Worm (Caenorhabditis elegans) whole organism, late embryonic: ENCODE data around the gene far-5.

ENCODE experiments used
- K02D7.2 ChIP-seq: sonication (generic microtip); optimal IDR thresholded peaks from 2 replicates; lab custom pipeline; 2017; ENCODE audit warnings: mild to moderate bottlenecking, missing genetic modification characterization, missing compliant biosample characterization
- ceh-22 ChIP-seq: sonication (generic microtip); optimal IDR thresholded peaks from 2 replicates; lab custom pipeline; 2017; ENCODE audit warnings: missing biosample characterization, missing genetic modification characterization
- ceh-24 ChIP-seq: sonication (generic microtip); optimal IDR thresholded peaks from 2 replicates; lab custom pipeline; 2016; ENCODE audit warnings: mild to moderate bottlenecking, missing genetic modification characterization, missing compliant biosample characterization
- nhr-11 ChIP-seq: fragments of 150-350 bp; optimal IDR thresholded peaks from 2 replicates; lab custom pipeline; 2014; ENCODE audit warnings: missing biosample characterization, missing genetic modification characterization
- nhr-232 ChIP-seq: sonication (generic microtip); optimal IDR thresholded peaks from 2 replicates; lab custom pipeline; 2016; ENCODE audit warnings: missing genetic modification characterization, missing compliant biosample characterization
- sox-4 ChIP-seq: sonication (generic microtip); optimal IDR thresholded peaks from 2 replicates; lab custom pipeline; 2017; ENCODE audit warnings: mild to moderate bottlenecking, missing genetic modification characterization, inconsistent platforms, missing compliant biosample characterization
- syd-9 ChIP-seq: sonication (generic microtip); optimal IDR thresholded peaks from 2 replicates; lab custom pipeline; 2016; ENCODE audit warnings: mild to moderate bottlenecking, missing genetic modification characterization, moderate library complexity, missing compliant biosample characterization
- tbx-2 ChIP-seq: sonication (generic microtip); optimal IDR thresholded peaks from 2 replicates; lab custom pipeline; 2016; ENCODE audit warnings: missing genetic modification characterization, missing compliant biosample characterization

ce11 chrV:13020638-13021037, 25.3 kb downstream of the far-5 start:
- no peak for TF ChIP-seq sox-4 (tag; lab: Kevin White, UChicago)
- no peak for TF ChIP-seq syd-9
- no peak for TF ChIP-seq nhr-11 (tag; lab: Kevin White, UChicago)
- TF ChIP-seq tbx-2, result no peak
- no peak for TF ChIP-seq nhr-232 (tag; lab: Kevin White, UChicago)
- no peak for TF ChIP-seq K02D7.2
- TF ChIP-seq ceh-22 (tag; lab: Kevin White, UChicago), result no peak
- TF ChIP-seq ceh-24 (tag; lab: Kevin White, UChicago), result no peak
